Worm (Caenorhabditis elegans): Measurements from ENCODE around the gene C34C12.1.

Gene C34C12.1

ce11 chrIII:3480950-3481349, 26.8 kb downstream of the C34C12.1 start:
- no peak for TF ChIP-seq ZK546.5 (tag; optimal IDR thresholded peaks at IDR 0.05)
- TF ChIP-seq zfp-3 (GFP tag; conservative IDR thresholded peaks at IDR 0.05) = no peak
- TF ChIP-seq unc-39 (tag; optimal IDR thresholded peaks at IDR 0.05) = no peak
- no peak for TF ChIP-seq dmd-6 (GFP tag; IDR thresholded peaks at IDR 0.05)
- TF ChIP-seq dmd-8 (GFP tag; IDR thresholded peaks at IDR 0.05) = no peak
- no peak for TF ChIP-seq ceh-44 (GFP tag; IDR thresholded peaks at IDR 0.05)
- no peak for TF ChIP-seq lim-7 (GFP tag; IDR thresholded peaks at IDR 0.05)
- TF ChIP-seq ZK337.2 (GFP tag; IDR thresholded peaks at IDR 0.05) = no peak
- TF ChIP-seq ceh-32 (tag; optimal IDR thresholded peaks at IDR 0.05; ENCODE audit: poor library complexity) = no peak
- TF ChIP-seq R02D3.7 (tag; optimal IDR thresholded peaks at IDR 0.05) = no peak
- no peak for TF ChIP-seq unc-130 (GFP tag; optimal IDR thresholded peaks at IDR 0.05)
- no peak for TF ChIP-seq nhr-10 (tag; optimal IDR thresholded peaks at IDR 0.05)
- no peak for TF ChIP-seq daf-16 (GFP tag; optimal IDR thresholded peaks at IDR 0.05)
- no peak for TF ChIP-seq daf-16 (tag; optimal IDR thresholded peaks at IDR 0.05)
- TF ChIP-seq skn-1 (tag; optimal IDR thresholded peaks at IDR 0.05) = no peak
- TF ChIP-seq lin-39 (tag; optimal IDR thresholded peaks at IDR 0.05) = no peak
- no peak for TF ChIP-seq nhr-42 (GFP tag; IDR thresholded peaks at IDR 0.05)
- TF ChIP-seq Y5F2A.4 (GFP tag; optimal IDR thresholded peaks at IDR 0.05) = no peak
- TF ChIP-seq ceh-62 (tag; optimal IDR thresholded peaks at IDR 0.05) = no peak

DNA sequence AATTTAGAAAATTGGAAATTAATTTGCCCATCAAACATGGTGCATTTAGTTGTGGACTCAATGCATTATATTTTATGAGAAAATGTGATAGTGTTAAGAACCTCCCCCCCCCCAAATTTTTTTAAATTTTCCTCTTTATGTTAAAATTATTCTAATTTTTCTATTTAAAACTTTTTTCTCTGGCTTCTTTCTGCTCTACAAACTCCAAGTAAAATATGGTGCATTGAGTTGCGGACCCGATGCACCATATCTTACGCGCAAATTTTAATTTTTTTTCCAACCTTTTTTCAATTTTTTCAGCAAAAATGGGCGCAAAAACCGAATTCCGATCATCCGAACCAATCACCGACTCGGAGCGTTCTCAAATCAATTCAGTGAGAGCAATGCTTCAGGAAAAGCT, 28.1 kb downstream of the C34C12.1 start, which contains the start of gene C34C12.6:
Gene C34C12.6, plus strand, starts transcription at position 301 of the 400 bp plus-strand sequence.
- TF ChIP-seq unc-39 (tag; optimal IDR thresholded peaks at IDR 0.05) = no peak
- TF ChIP-seq fkh-10 (GFP tag; optimal IDR thresholded peaks at IDR 0.05) = no peak
- TF ChIP-seq unc-130 (GFP tag; optimal IDR thresholded peaks at IDR 0.05) = no peak
- no peak for TF ChIP-seq dmd-9 (GFP tag; IDR thresholded peaks at IDR 0.05)
- TF ChIP-seq dmd-6 (GFP tag; IDR thresholded peaks at IDR 0.05) = no peak
- TF ChIP-seq nhr-25 (tag; optimal IDR thresholded peaks at IDR 0.05; ENCODE audit: borderline replicate concordance, insufficient read depth) = no peak
- TF ChIP-seq egl-43 (GFP tag; IDR thresholded peaks at IDR 0.05) = no peak
- no peak for TF ChIP-seq dmd-8 (GFP tag; IDR thresholded peaks at IDR 0.05)
- TF ChIP-seq nhr-28 (tag; optimal IDR thresholded peaks at IDR 0.05) = no peak
- no peak for TF ChIP-seq nhr-6 (tag; optimal IDR thresholded peaks at IDR 0.05)
- no peak for TF ChIP-seq skn-1 (tag; optimal IDR thresholded peaks at IDR 0.05)
- TF ChIP-seq F37D6.2 (tag; optimal IDR thresholded peaks at IDR 0.05) = no peak

DNA sequence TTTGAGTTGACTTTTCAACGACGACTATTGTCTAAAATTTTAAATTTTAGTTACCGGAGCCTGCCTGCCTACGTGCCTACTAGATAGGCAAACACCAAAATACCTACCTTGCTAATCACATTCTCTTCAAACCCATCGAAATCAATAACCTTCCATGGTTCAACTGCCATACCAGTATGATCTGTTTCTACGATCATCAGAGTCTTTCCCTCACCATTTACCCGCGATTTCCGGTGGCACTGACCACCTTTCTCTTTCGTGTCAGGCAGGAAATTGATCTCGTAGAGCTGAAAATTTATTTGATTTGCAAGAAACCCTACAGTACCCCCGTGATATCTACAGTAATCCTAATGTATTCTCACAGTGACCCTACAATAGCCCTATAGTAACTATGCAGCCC, 30.9 kb downstream of the C34C12.1 start:
- TF ChIP-seq F44E2.7 (GFP tag; IDR thresholded peaks at IDR 0.05) (no peak), ceh-44 (GFP tag; IDR thresholded peaks at IDR 0.05) (0 out of 2 replicates have a peak, but pooled peaks have one; percentile 28), nhr-76 (tag; optimal IDR thresholded peaks at IDR 0.05) (no peak), daf-19 (GFP tag; conservative IDR thresholded peaks at IDR 0.05) (no peak), aha-1 (tag) (peak; percentile 70)

DNA sequence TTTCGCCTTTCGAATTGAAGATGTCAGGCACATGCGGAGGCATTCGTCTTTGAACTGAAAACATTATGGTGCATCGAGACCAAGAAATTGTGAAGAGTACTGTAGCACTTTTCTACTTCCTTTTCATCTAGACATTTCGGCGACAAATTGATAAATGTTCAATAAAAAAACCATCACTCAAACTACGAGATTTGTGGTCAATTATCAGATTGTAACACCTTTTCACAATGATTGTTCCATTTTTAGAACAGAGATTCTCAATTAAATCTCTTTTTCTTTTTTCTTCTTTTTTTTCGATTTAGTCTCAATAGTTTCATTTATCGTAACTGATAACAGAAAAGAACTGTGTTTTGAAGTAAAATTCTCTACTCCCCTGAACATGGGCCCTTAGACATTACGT, 31.9 kb downstream of the C34C12.1 start:
- peak; percentile 71 for TF ChIP-seq nhr-28 (tag; optimal IDR thresholded peaks at IDR 0.05)
- TF ChIP-seq tra-1 (GFP tag; IDR thresholded peaks at IDR 0.05) = 0 out of 2 replicates have a peak, but pooled peaks have one; percentile 31
- no peak for TF ChIP-seq lim-7 (GFP tag; IDR thresholded peaks at IDR 0.05)
- TF ChIP-seq nhr-48 (tag; optimal IDR thresholded peaks at IDR 0.05) = peak; percentile 1
- peak; percentile 21 for TF ChIP-seq dve-1 (tag; optimal IDR thresholded peaks at IDR 0.05; ENCODE audit: insufficient read depth)
- 0 out of 2 replicates have a peak, but pooled peaks have one; percentile 9 for TF ChIP-seq dmd-6 (GFP tag; IDR thresholded peaks at IDR 0.05)
- peak in 1 of 2 experiments; percentile 12 for TF ChIP-seq lsy-2 (tag; optimal IDR thresholded peaks at IDR 0.05)
- TF ChIP-seq skn-1 (tag; optimal IDR thresholded peaks at IDR 0.05) = no peak
- TF ChIP-seq dmd-8 (GFP tag; IDR thresholded peaks at IDR 0.05) = no peak
- no peak for TF ChIP-seq ama-1 (optimal IDR thresholded peaks at IDR 0.05)

DNA sequence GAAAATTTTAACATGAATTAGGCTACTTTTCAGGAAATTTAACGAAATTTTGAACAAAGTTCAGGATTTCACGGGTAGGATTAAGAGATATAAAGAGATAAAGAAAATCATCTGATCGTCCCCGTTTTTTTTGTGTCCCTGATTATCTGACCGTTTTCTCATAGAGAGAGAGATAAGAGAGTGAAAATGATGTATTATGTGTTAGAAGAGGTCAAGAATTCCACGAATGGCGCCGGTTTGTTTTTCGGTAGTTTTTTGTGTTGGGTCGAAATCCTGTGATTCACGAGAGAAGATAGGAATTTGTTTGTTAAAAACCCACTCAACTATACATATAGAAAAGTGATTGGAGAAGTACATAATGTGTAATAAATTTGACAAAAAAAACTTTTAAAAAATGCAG, 33.0 kb downstream of the C34C12.1 start:
- TF ChIP-seq ztf-11 (tag; optimal IDR thresholded peaks at IDR 0.05) (no peak), lin-13 (GFP tag; optimal IDR thresholded peaks at IDR 0.05) (no peak), dve-1 (tag; optimal IDR thresholded peaks at IDR 0.05; ENCODE audit: insufficient read depth) (no peak), unc-130 (GFP tag; optimal IDR thresholded peaks at IDR 0.05) (no peak), ZK546.5 (tag; optimal IDR thresholded peaks at IDR 0.05) (no peak), dmd-8 (GFP tag; IDR thresholded peaks at IDR 0.05) (no peak), php-3 (GFP tag; IDR thresholded peaks at IDR 0.05) (no peak), saeg-2 (GFP tag; IDR thresholded peaks at IDR 0.05) (no peak), hmg-1.1 (GFP tag; IDR thresholded peaks at IDR 0.05) (no peak), dmd-6 (GFP tag; IDR thresholded peaks at IDR 0.05) (no peak), mes-2 (tag; optimal IDR thresholded peaks at IDR 0.05; ENCODE audit: poor library complexity, severe bottlenecking) (no peak), sdz-12 (GFP tag; optimal IDR thresholded peaks at IDR 0.05) (no peak), T20F7.1 (GFP tag; optimal IDR thresholded peaks at IDR 0.05) (no peak), daf-8 (GFP tag; IDR thresholded peaks at IDR 0.05) (no peak), F44E2.7 (GFP tag; IDR thresholded peaks at IDR 0.05) (no peak)

All from whole organism, L4 larva.